Fruit fly (Drosophila melanogaster) whole organism: ENCODE measurements around the gene CG31606.

Experiments used
- CG8478 ChIP-seq: fragments of >200 bp; optimal IDR thresholded peaks from 2 replicates; lab custom pipeline; 2018; ENCODE audit warnings: inconsistent platforms
- Dll ChIP-seq: fragments of >200 bp; optimal IDR thresholded peaks from 2 replicates; lab custom pipeline; 2017
- EcR ChIP-seq, 2 experiments: fragments of >200 bp; optimal IDR thresholded peaks; 2 replicates each; lab custom pipeline; 2017; ENCODE audit warnings: missing biosample characterization in 2 of 2, missing genetic modification characterization in 2 of 2, missing genetic modification reagents in 2 of 2
- pan ChIP-seq: fragments of >200 bp; optimal IDR thresholded peaks from 2 replicates; lab custom pipeline; 2017
- psq ChIP-seq: fragments of >200 bp; optimal IDR thresholded peaks from 2 replicates; lab custom pipeline; 2017
- usp ChIP-seq: fragments of >200 bp; optimal IDR thresholded peaks from 2 replicates; lab custom pipeline; 2017; ENCODE audit warnings: missing biosample characterization, missing genetic modification characterization, mixed read lengths

The CG31606 gene

dm6 chr2L:8170600-8171182 is 23.3 kb downstream of the CG31606 start:
- TF ChIP-seq EcR (GFP tag; optimal IDR thresholded peaks at IDR 0.05; lab: Kevin White, UChicago) (no peak), Dll (no peak), pan (lab: Kevin White, UChicago) (no peak), CG8478 (lab: Kevin White, UChicago) (no peak), usp (GFP tag; lab: Kevin White, UChicago) (no peak), psq (no peak)

DNA sequence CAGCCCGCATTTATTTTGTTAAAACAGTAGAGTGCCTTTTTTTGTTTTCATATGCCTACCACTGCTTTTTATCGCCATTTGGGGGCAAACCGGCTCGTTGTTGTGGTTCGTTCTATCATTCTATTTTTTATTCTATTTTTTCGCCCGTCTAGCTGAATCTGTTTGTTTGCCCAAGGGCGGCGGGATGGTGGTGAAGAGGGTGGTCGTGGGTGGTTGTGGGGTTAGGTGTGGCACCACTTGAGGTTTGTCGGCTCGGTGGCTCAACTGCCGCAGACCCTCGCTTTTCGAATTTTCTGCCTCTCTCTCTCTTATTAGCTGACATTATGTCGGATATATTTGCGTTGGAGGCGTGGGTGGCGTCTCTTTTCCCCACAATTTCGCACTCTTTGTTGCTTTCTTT is 24.1 kb downstream of the CG31606 start:
- no peak for TF ChIP-seq EcR (GFP tag; optimal IDR thresholded peaks at IDR 0.05; lab: Kevin White, UChicago)
- no peak for TF ChIP-seq CG8478 (lab: Kevin White, UChicago)
- TF ChIP-seq psq, result no peak
- TF ChIP-seq Dll, result no peak

DNA sequence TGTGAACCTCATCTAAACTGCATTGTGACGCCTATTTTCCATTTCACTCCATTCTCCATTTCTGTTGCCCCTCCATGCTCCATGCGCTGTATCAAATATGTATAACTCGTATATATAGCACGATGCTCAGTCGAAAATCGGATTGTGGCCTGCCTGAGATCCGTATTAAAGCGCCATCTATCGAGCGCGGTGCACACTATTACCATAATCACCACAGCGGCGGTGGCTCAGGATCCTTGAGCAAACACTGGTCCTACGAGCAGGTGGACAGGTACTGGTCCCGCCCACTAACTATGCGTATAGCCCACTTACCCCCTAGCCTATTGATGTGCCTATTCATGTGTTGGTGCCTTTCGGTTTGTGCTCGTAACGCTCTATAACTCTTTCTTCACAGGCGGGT is 37.6 kb downstream of the CG31606 start:
- TF ChIP-seq pan (lab: Kevin White, UChicago) (no peak), EcR (GFP tag; optimal IDR thresholded peaks at IDR 0.05; lab: Kevin White, UChicago) (no peak), psq (no peak), usp (GFP tag; lab: Kevin White, UChicago) (no peak), CG8478 (lab: Kevin White, UChicago) (no peak), Dll (no peak)

DNA sequence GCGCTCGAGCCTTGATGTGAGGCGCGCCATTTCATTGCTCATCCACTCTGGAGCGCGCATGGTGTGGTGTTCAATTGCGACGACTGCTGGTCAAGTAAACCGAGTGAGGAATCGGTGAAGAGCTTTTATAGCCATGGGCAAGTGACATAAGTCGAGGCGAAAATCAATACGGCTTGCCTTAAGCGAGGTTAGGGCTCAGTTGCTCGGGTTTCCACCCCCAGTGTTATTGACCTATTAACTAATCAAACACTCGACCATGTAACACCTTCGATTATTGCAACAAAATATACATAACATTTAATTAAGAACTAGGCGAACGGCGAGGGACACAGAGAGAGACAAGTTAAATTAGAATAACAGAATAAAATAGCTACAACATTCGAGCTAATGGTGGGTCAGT is 43.3 kb downstream of the CG31606 start, which contains the start of gene CG34134:
CG34134 (minus strand) TSS at position 101 of the 400 bp plus-strand sequence.
- TF ChIP-seq usp (GFP tag; lab: Kevin White, UChicago), result no peak
- no peak for TF ChIP-seq CG8478 (lab: Kevin White, UChicago)
- no peak for TF ChIP-seq pan (lab: Kevin White, UChicago)
- no peak for TF ChIP-seq EcR (GFP tag; optimal IDR thresholded peaks at IDR 0.05; lab: Kevin White, UChicago)

DNA sequence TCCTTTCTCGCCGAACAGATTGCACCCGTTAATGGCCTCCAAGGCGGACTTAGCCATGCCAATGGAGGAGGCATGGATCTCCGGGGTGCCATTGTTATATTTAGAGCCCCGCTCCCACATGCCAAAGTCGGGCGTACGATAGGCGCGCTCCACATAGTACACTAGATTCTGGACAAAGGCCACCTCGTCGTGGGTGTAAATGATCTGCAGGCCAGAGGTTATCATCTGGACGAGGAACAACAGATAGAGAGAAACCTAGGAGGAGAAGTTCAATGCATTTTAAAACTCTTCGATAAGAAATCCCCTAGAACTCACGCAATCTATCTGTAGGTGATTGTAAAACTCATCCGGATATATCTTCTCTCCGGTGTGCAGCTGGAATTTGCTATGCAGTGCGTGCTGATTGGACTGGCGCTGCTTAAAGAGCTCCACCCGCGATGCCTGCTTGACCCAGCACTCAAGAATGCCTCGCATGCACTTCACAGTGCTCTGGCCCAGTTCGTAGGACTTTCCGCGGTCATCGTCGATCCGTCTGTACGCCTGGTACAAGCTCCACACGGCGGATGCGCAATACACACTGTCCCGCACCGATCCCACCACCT is 48.4 kb downstream of the CG31606 start:
- TF ChIP-seq pan (lab: Kevin White, UChicago), result no peak

- TF ChIP-seq EcR (GFP tag; optimal IDR thresholded peaks at IDR 0.05; lab: Kevin White, UChicago) (no peak), usp (GFP tag; lab: Kevin White, UChicago) (no peak), psq (no peak), pan (lab: Kevin White, UChicago) (no peak), Dll (no peak), CG8478 (lab: Kevin White, UChicago) (no peak)
These were observed 49.5 kb downstream of the CG31606 start, which contains the start of the genes CG8475 and CG8460 for dm6 chr2L:8196757-8197530. Gene CG8475 (minus strand): TSS chr2L:8196918. Gene CG8460 (plus strand): TSS chr2L:8197193.
